Fruit fly (Drosophila melanogaster) whole organism, larva: ENCODE results near the gene CG44005.

Source experiments
- noc ChIP-seq: fragments of 200-800 bp; sonication (Bioruptor generic); optimal IDR thresholded peaks from 3 replicates; lab custom pipeline; 2019; ENCODE audit warnings: missing biosample characterization, mild to moderate bottlenecking, missing genetic modification characterization, moderate library complexity

The CG44005 gene

dm6 chr3L:18072023-18072422 lies at the start of gene CG44005:
TSS of gene CG44005 (minus strand) at chr3L:18072123.
- TF ChIP-seq noc (tag; lab: Kevin White, UChicago) = no peak

- TF ChIP-seq noc (tag; lab: Kevin White, UChicago) = peak; percentile 8
Observed at dm6 chr3L:18114038-18114926, 42.4 kb upstream of the CG44005 start.

dm6 chr3L:18112669-18113068 lies 40.7 kb upstream of the CG44005 start, which contains the start of the genes CG32195 and CG7341:
TSS of gene CG32195 (plus strand) at chr3L:18112959.
TSS of gene CG7341 (plus strand) at chr3L:18112959.
- no peak for TF ChIP-seq noc (tag; lab: Kevin White, UChicago)

dm6 chr3L:18109459-18109863 lies 37.5 kb upstream of the CG44005 start, which contains the start of the genes Polr3D and mus304:
TSS of gene Polr3D (minus strand) at chr3L:18109574.
TSS of gene mus304 (plus strand) at chr3L:18109814.
- TF ChIP-seq noc (tag; lab: Kevin White, UChicago) = no peak

- TF ChIP-seq noc (tag; lab: Kevin White, UChicago) = peak; percentile 66
Observed at dm6 chr3L:18106021-18106944, 34.4 kb upstream of the CG44005 start, which contains the start of the genes CG13698 and mRpS26. TSS of gene CG13698 (minus strand) at chr3L:18106149. TSS of gene mRpS26 (plus strand) at chr3L:18106579.

dm6 chr3L:18105343-18106020 lies 33.6 kb upstream of the CG44005 start:
- TF ChIP-seq noc (tag; lab: Kevin White, UChicago) = no peak

dm6 chr3L:18102161-18102565 lies 30.2 kb upstream of the CG44005 start:
- no peak for TF ChIP-seq noc (tag; lab: Kevin White, UChicago)

- TF ChIP-seq noc (tag; lab: Kevin White, UChicago) = no peak
Observed at dm6 chr3L:18101421-18101996, 29.6 kb upstream of the CG44005 start.

dm6 chr3L:18099715-18100114 lies 27.8 kb upstream of the CG44005 start:
- no peak for TF ChIP-seq noc (tag; lab: Kevin White, UChicago)

dm6 chr3L:18096726-18097125 lies 24.8 kb upstream of the CG44005 start:
- no peak for TF ChIP-seq noc (tag; lab: Kevin White, UChicago)

dm6 chr3L:18093875-18094274 lies 22.0 kb upstream of the CG44005 start:
- TF ChIP-seq noc (tag; lab: Kevin White, UChicago) = no peak

- TF ChIP-seq noc (tag; lab: Kevin White, UChicago) = no peak
Observed at dm6 chr3L:18088027-18088426, 16.1 kb upstream of the CG44005 start.

dm6 chr3L:18086754-18087685 lies 15.1 kb upstream of the CG44005 start, which contains the start of gene CG34253:
TSS of gene CG34253 (minus strand) at chr3L:18087320.
- no peak for TF ChIP-seq noc (tag; lab: Kevin White, UChicago)

- no peak for TF ChIP-seq noc (tag; lab: Kevin White, UChicago)
Observed at dm6 chr3L:18083994-18084393, 12.1 kb upstream of the CG44005 start.
